Fruit fly (Drosophila melanogaster): ENCODE results near the gene mid.

Gene mid

DNA sequence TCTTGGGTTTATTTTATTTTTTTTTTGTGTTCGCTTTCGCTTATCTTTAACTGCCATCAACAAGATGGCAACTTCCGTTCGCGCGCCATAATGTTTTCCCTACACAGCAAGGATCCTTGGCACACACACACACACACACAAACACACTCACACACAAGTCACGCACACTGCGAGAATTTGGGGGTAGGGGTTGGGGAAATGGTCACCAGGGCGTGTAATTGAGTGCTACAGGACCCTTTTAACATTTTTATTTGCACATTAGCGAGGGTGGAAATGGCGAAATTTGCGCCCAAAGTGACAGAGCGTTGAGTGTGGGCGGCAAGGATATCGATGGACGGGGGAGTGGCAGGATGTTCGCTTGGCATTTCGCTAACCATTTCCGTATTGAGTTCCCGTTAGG is 13.3 kb upstream of the mid start:
- TF ChIP-seq seq (GFP tag; IDR thresholded peaks at IDR 0.05): 0 out of 2 replicates have a peak, but pooled peaks have one; percentile 24
- TF ChIP-seq CG9932 (GFP tag; IDR thresholded peaks at IDR 0.05): peak; percentile 25; the same call in 1 of the 2 replicates
- TF ChIP-seq Optix (GFP tag; IDR thresholded peaks at IDR 0.05): 0 out of 3 replicates have a peak, but pooled peaks have one; percentile 28
- no peak for TF ChIP-seq so (GFP tag; IDR thresholded peaks at IDR 0.05)
- TF ChIP-seq sqz (GFP tag; optimal IDR thresholded peaks at IDR 0.05): peak; percentile 17
- TF ChIP-seq CTCF (GFP tag; optimal IDR thresholded peaks at IDR 0.05): no peak
- peak; percentile 5 for TF ChIP-seq phol (tag; optimal IDR thresholded peaks at IDR 0.05)
- 0 out of 3 replicates have a peak, but pooled peaks have one; percentile 52 for TF ChIP-seq z (GFP tag; IDR thresholded peaks at IDR 0.05)
- TF ChIP-seq ERR (GFP tag; optimal IDR thresholded peaks at IDR 0.05): no peak
- peak; percentile 13 for TF ChIP-seq cg (GFP tag; optimal IDR thresholded peaks at IDR 0.05)
- peak; percentile 63 for TF ChIP-seq abd-A (tag; optimal IDR thresholded peaks at IDR 0.05)
- no peak for TF ChIP-seq CG10147 (GFP tag; optimal IDR thresholded peaks at IDR 0.05)
- no peak for TF ChIP-seq dmrt11E (tag; optimal IDR thresholded peaks at IDR 0.05)
- no peak for TF ChIP-seq Neu2 (GFP tag; optimal IDR thresholded peaks at IDR 0.05; ENCODE audit: borderline replicate concordance)
- peak; percentile 12 for TF ChIP-seq Hey (tag; optimal IDR thresholded peaks at IDR 0.05)

DNA sequence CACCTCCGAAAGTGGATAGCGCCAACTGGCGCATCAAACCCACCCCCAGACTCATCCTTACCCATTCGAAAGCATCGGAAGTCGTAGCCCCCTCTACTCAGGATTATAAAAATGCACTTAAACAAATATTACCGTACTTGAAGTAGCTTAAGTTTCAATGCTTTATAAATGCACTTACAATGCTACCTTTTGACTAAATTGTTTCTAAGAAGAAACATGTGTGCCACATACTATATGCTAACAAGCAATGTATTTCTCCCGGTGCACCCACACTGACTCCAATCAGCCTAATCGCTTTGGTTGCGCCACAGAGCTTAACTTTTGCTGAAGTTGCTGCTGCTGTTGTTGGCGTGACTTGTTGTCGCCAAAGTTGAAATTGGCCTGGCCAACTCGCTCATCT is 8.4 kb upstream of the mid start:
- TF ChIP-seq pnt (GFP tag; optimal IDR thresholded peaks at IDR 0.05): peak; percentile 43
- peak; percentile 31; the same call in 1 of the 2 replicates for TF ChIP-seq HLH3B (GFP tag; IDR thresholded peaks at IDR 0.05)
- TF ChIP-seq Opbp (GFP tag; IDR thresholded peaks at IDR 0.05; ENCODE audit: partially characterized antibody): no peak
- peak; percentile 44 for TF ChIP-seq gem (tag; optimal IDR thresholded peaks at IDR 0.05)
- TF ChIP-seq tap (tag; optimal IDR thresholded peaks at IDR 0.05): no peak
- TF ChIP-seq CG18476 (GFP tag; optimal IDR thresholded peaks at IDR 0.05): no peak
- peak; percentile 33 for TF ChIP-seq CG17328 (GFP tag; IDR thresholded peaks at IDR 0.05)
- peak; percentile 14 for TF ChIP-seq Antp (GFP tag; optimal IDR thresholded peaks at IDR 0.05)
- TF ChIP-seq otp (GFP tag; IDR thresholded peaks at IDR 0.05): peak; percentile 34; the same call in 1 of the 3 replicates
- TF ChIP-seq H15 (GFP tag; IDR thresholded peaks at IDR 0.05): peak; percentile 73
- 0 out of 2 replicates have a peak, but pooled peaks have one; percentile 8 for TF ChIP-seq slbo (GFP tag; IDR thresholded peaks at IDR 0.05)
- TF ChIP-seq tin (GFP tag; optimal IDR thresholded peaks at IDR 0.05): peak; percentile 0
- TF ChIP-seq lmd (GFP tag; IDR thresholded peaks at IDR 0.05): no peak
- TF ChIP-seq sisA (GFP tag; IDR thresholded peaks at IDR 0.05): peak; percentile 41; the same call in 1 of the 2 replicates
- peak; percentile 63 for TF ChIP-seq CG1603 (tag; optimal IDR thresholded peaks at IDR 0.05)
- no peak for TF ChIP-seq NC2β (GFP tag; optimal IDR thresholded peaks at IDR 0.05)
- TF ChIP-seq CG10979 (tag; optimal IDR thresholded peaks at IDR 0.05): peak; percentile 30
- peak; percentile 61 for TF ChIP-seq sens (GFP tag)
- TF ChIP-seq row (GFP tag; IDR thresholded peaks at IDR 0.05): peak; percentile 41; the same call in 2 of the 3 replicates
- TF ChIP-seq esg (GFP tag; conservative IDR thresholded peaks at IDR 0.05): 0 out of 2 replicates have a peak, but pooled peaks have one; percentile 16
- TF ChIP-seq sd (tag; optimal IDR thresholded peaks at IDR 0.05): no peak
- peak; percentile 17 for TF ChIP-seq Oli (tag; optimal IDR thresholded peaks at IDR 0.05)
- TF ChIP-seq D (optimal IDR thresholded peaks at IDR 0.05): no peak
- peak; percentile 10 for TF ChIP-seq D (GFP tag; optimal IDR thresholded peaks at IDR 0.05)
- TF ChIP-seq odd (GFP tag; optimal IDR thresholded peaks at IDR 0.05): no peak
- TF ChIP-seq crol (GFP tag; IDR thresholded peaks at IDR 0.05): no peak
- TF ChIP-seq CG8388 (GFP tag; optimal IDR thresholded peaks at IDR 0.05): peak; percentile 27
- no peak for TF ChIP-seq usp (GFP tag; optimal IDR thresholded peaks at IDR 0.05)
- peak; percentile 15 for TF ChIP-seq jumu (GFP tag; optimal IDR thresholded peaks at IDR 0.05)

Measured in whole organism, embryonic.